Fruit fly (Drosophila melanogaster) whole organism, prepupa: ENCODE data around the gene CG12983.

ENCODE experiments used
- CG15336 ChIP-seq: fragments of 200-800 bp; sonication (Bioruptor generic); IDR thresholded peaks from 2 replicates; pipeline ENCODE4 v1.3.6; 2022; ENCODE audit warnings: missing biosample characterization, missing genetic modification characterization
- CG31627 ChIP-seq: fragments of 200-800 bp; sonication (Bioruptor generic); optimal IDR thresholded peaks from 3 replicates; lab custom pipeline; 2016; ENCODE audit warnings: missing biosample characterization, missing genetic modification characterization
- CG32006 ChIP-seq: fragments of 200-800 bp; sonication (Bioruptor generic); optimal IDR thresholded peaks from 3 replicates; lab custom pipeline; 2017; ENCODE audit warnings: missing biosample characterization, mild to moderate bottlenecking, missing genetic modification characterization
- CG34406 ChIP-seq: fragments of 200-800 bp; sonication (Bioruptor generic); optimal IDR thresholded peaks from 3 replicates; lab custom pipeline; 2016; ENCODE audit warnings: missing biosample characterization, missing genetic modification characterization
- CG3919 ChIP-seq: fragments of 200-800 bp; sonication (Bioruptor generic); optimal IDR thresholded peaks from 3 replicates; lab custom pipeline; 2016; ENCODE audit warnings: missing biosample characterization, missing genetic modification characterization
- CG4318 ChIP-seq: fragments of 200-800 bp; sonication (Bioruptor generic); optimal IDR thresholded peaks from 3 replicates; lab custom pipeline; 2017; ENCODE audit warnings: missing biosample characterization, mild to moderate bottlenecking, missing genetic modification characterization
- CG6276 ChIP-seq: fragments of 200-800 bp; sonication (Bioruptor generic); optimal IDR thresholded peaks from 2 replicates; lab custom pipeline; 2017; ENCODE audit warnings: missing biosample characterization, mild to moderate bottlenecking, missing genetic modification characterization
- CG6792 ChIP-seq: fragments of 200-800 bp; sonication (Bioruptor generic); optimal IDR thresholded peaks from 3 replicates; lab custom pipeline; 2016; ENCODE audit warnings: missing biosample characterization, missing genetic modification characterization
- CG6808 ChIP-seq: fragments of 200-800 bp; sonication (Bioruptor generic); optimal IDR thresholded peaks from 3 replicates; lab custom pipeline; 2017; ENCODE audit warnings: missing biosample characterization, missing genetic modification characterization, mild to moderate bottlenecking, moderate library complexity, missing genetic modification reagents
- CG7368 ChIP-seq: fragments of 200-800 bp; sonication (Bioruptor generic); optimal IDR thresholded peaks from 3 replicates; lab custom pipeline; 2016; ENCODE audit warnings: missing biosample characterization, missing genetic modification characterization
- CG8119 ChIP-seq: fragments of 200-800 bp; sonication (Bioruptor generic); IDR thresholded peaks from 3 replicates; pipeline ENCODE4 v1.3.6; 2022; ENCODE audit warnings: missing biosample characterization, missing genetic modification characterization
- CG8632 ChIP-seq: fragments of 200-800 bp; sonication (Bioruptor generic); optimal IDR thresholded peaks from 3 replicates; lab custom pipeline; 2016; ENCODE audit warnings: missing biosample characterization, missing genetic modification characterization
- CG9139 ChIP-seq: fragments of 200-800 bp; sonication (Bioruptor generic); optimal IDR thresholded peaks from 3 replicates; lab custom pipeline; 2017; ENCODE audit warnings: missing biosample characterization, mild to moderate bottlenecking, missing genetic modification characterization
- Eip75B ChIP-seq: fragments of 200-800 bp; sonication (Bioruptor generic); optimal IDR thresholded peaks from 3 replicates; lab custom pipeline; 2016; ENCODE audit warnings: missing biosample characterization, missing genetic modification characterization
- Eip78C ChIP-seq: fragments of 200-800 bp; sonication (Bioruptor generic); peaks from one replicate; lab custom pipeline; 2016; ENCODE audit warnings: missing biosample characterization, missing genetic modification characterization
- Ets21C ChIP-seq: fragments of 200-800 bp; sonication (Bioruptor generic); optimal IDR thresholded peaks from 3 replicates; lab custom pipeline; 2016; ENCODE audit warnings: missing biosample characterization, missing genetic modification characterization
- Gug ChIP-seq: fragments of 200-800 bp; sonication (Bioruptor generic); IDR thresholded peaks from 2 replicates; pipeline ENCODE4 v1.3.6; 2022; ENCODE audit warnings: missing biosample characterization, missing genetic modification characterization
- Hr39 ChIP-seq: fragments of 200-800 bp; sonication (Bioruptor generic); optimal IDR thresholded peaks from 2 replicates; lab custom pipeline; 2016; ENCODE audit warnings: missing biosample characterization, missing genetic modification characterization
- Hr4 ChIP-seq: fragments of 200-800 bp; sonication (Bioruptor generic); optimal IDR thresholded peaks from 3 replicates; lab custom pipeline; 2016; ENCODE audit warnings: missing biosample characterization, missing genetic modification characterization
- Lpt ChIP-seq: fragments of 200-800 bp; sonication (Bioruptor generic); optimal IDR thresholded peaks from 3 replicates; lab custom pipeline; 2016; ENCODE audit warnings: missing biosample characterization, missing genetic modification characterization
- Met ChIP-seq: fragments of 200-800 bp; sonication (Bioruptor generic); optimal IDR thresholded peaks from 3 replicates; lab custom pipeline; 2016; ENCODE audit warnings: missing biosample characterization, missing genetic modification characterization
- OdsH ChIP-seq: fragments of 200-800 bp; sonication (Bioruptor generic); optimal IDR thresholded peaks from 3 replicates; lab custom pipeline; 2016; ENCODE audit warnings: missing biosample characterization, missing genetic modification characterization
- Sox102F ChIP-seq: fragments of 200-800 bp; sonication (Bioruptor generic); optimal IDR thresholded peaks from 2 replicates; lab custom pipeline; 2016; ENCODE audit warnings: missing biosample characterization, mild to moderate bottlenecking, missing genetic modification characterization
- Sox14 ChIP-seq: fragments of 200-800 bp; sonication (Bioruptor generic); optimal IDR thresholded peaks from 3 replicates; lab custom pipeline; 2016; ENCODE audit warnings: missing biosample characterization, missing genetic modification characterization
- achi ChIP-seq: fragments of 200-800 bp; sonication (Bioruptor generic); optimal IDR thresholded peaks from 3 replicates; lab custom pipeline; 2016; ENCODE audit warnings: missing biosample characterization, missing genetic modification characterization
- cyc ChIP-seq: fragments of 200-800 bp; sonication (Bioruptor generic); optimal IDR thresholded peaks from 3 replicates; lab custom pipeline; 2016; ENCODE audit warnings: missing biosample characterization, missing genetic modification characterization
- dac ChIP-seq: fragments of 200-800 bp; sonication (Bioruptor generic); optimal IDR thresholded peaks from 2 replicates; lab custom pipeline; 2017; ENCODE audit warnings: missing biosample characterization, mild to moderate bottlenecking, missing genetic modification characterization
- dsx ChIP-seq: fragments of 200-800 bp; optimal IDR thresholded peaks from 3 replicates; lab custom pipeline; 2019; ENCODE audit warnings: missing biosample characterization, mild to moderate bottlenecking, missing genetic modification characterization, moderate library complexity; ENCODE audit not compliant: poor library complexity, severe bottlenecking
- eg ChIP-seq: fragments of 200-800 bp; sonication (Bioruptor generic); IDR thresholded peaks from 3 replicates; pipeline ENCODE4 v1.3.6; 2022; ENCODE audit warnings: missing biosample characterization, missing genetic modification characterization
- esn ChIP-seq: fragments of 200-800 bp; sonication (Bioruptor generic); optimal IDR thresholded peaks from 2 replicates; lab custom pipeline; 2016; ENCODE audit warnings: missing biosample characterization, mild to moderate bottlenecking, missing genetic modification characterization, moderate library complexity
- fd59A ChIP-seq: fragments of 200-800 bp; sonication (Bioruptor generic); optimal IDR thresholded peaks from 2 replicates; lab custom pipeline; 2017; ENCODE audit warnings: missing biosample characterization, mild to moderate bottlenecking, missing genetic modification characterization, missing genetic modification reagents
- fkh ChIP-seq: fragments of 200-800 bp; sonication (Bioruptor generic); optimal IDR thresholded peaks from 3 replicates; lab custom pipeline; 2017; ENCODE audit warnings: missing biosample characterization, mild to moderate bottlenecking, missing genetic modification characterization, moderate library complexity
- net ChIP-seq: fragments of 200-800 bp; sonication (Bioruptor generic); optimal IDR thresholded peaks from 3 replicates; lab custom pipeline; 2016; ENCODE audit warnings: missing biosample characterization, missing genetic modification characterization
- salr ChIP-seq, 2 experiments: fragments of 200-800 bp; sonication (Bioruptor generic); optimal IDR thresholded peaks; 3 replicates each; lab custom pipeline; 2016 to 2018; ENCODE audit warnings: missing biosample characterization in 2 of 2, missing genetic modification characterization in 2 of 2, mild to moderate bottlenecking in 1 of 2
- spab ChIP-seq: fragments of 200-800 bp; sonication (Bioruptor generic); optimal IDR thresholded peaks from 2 replicates; lab custom pipeline; 2017; ENCODE audit warnings: missing biosample characterization, mild to moderate bottlenecking, missing genetic modification characterization, missing genetic modification reagents
- ss ChIP-seq, 2 experiments: fragments of 200-800 bp; sonication (Bioruptor generic); optimal IDR thresholded peaks; 2 replicates in 1 of 2; 3 replicates in 1 of 2; lab custom pipeline; 2017 to 2018; ENCODE audit warnings: mild to moderate bottlenecking in 2 of 2, missing biosample characterization in 2 of 2, missing genetic modification characterization in 2 of 2, moderate library complexity in 1 of 2
- topi ChIP-seq: fragments of 200-800 bp; sonication (Bioruptor generic); optimal IDR thresholded peaks from 3 replicates; lab custom pipeline; 2016; ENCODE audit warnings: missing biosample characterization, missing genetic modification characterization
- vri ChIP-seq: fragments of 200-800 bp; sonication (Bioruptor generic); optimal IDR thresholded peaks from 3 replicates; lab custom pipeline; 2016; ENCODE audit warnings: missing biosample characterization, mild to moderate bottlenecking, missing genetic modification characterization

CG12983 gene

dm6 chr3L:20981724-20982123 is 15.2 kb upstream of the CG12983 start (continued):
- peak; percentile 16 for TF ChIP-seq spab (GFP tag; lab: Kevin White, UChicago)
- no peak for TF ChIP-seq salr (GFP tag; optimal IDR thresholded peaks at IDR 0.05; lab: Kevin White, UChicago)
- 0 out of 2 replicates have a peak, but pooled peaks have one; percentile 17 for TF ChIP-seq CG15336 (GFP tag; lab: Robert Waterston, UW)
- TF ChIP-seq Hr39, result peak; percentile 30
- TF ChIP-seq Eip75B (GFP tag; lab: Kevin White, UChicago), result peak; percentile 46
- TF ChIP-seq Met, result peak; percentile 47
- TF ChIP-seq CG6808 (GFP tag; lab: Kevin White, UChicago), result peak; percentile 3
- TF ChIP-seq CG3919 (GFP tag; lab: Kevin White, UChicago), result peak; percentile 20

- no peak for TF ChIP-seq Hr39
- TF ChIP-seq topi (GFP tag; lab: Kevin White, UChicago), result no peak
- TF ChIP-seq Gug (GFP tag; lab: Robert Waterston, UW), result no peak
- peak; percentile 9 for TF ChIP-seq CG6276 (GFP tag; lab: Kevin White, UChicago)
- 0 out of 3 replicates have a peak, but pooled peaks have one; percentile 17 for TF ChIP-seq eg (GFP tag; lab: Robert Waterston, UW)
- TF ChIP-seq dac, result no peak
- TF ChIP-seq Eip78C (GFP tag; lab: Kevin White, UChicago), result peak; percentile 30
- TF ChIP-seq CG7368 (GFP tag; lab: Kevin White, UChicago), result no peak
- peak; percentile 0 for TF ChIP-seq net (GFP tag; lab: Kevin White, UChicago)
- peak; percentile 51 for TF ChIP-seq dsx (GFP tag; lab: Kevin White, UChicago)
- TF ChIP-seq Ets21C (GFP tag; lab: Kevin White, UChicago), result no peak
- TF ChIP-seq OdsH, result no peak
- TF ChIP-seq Sox14, result no peak
- no peak for TF ChIP-seq CG9139 (GFP tag; lab: Kevin White, UChicago)
- TF ChIP-seq salr (GFP tag; optimal IDR thresholded peaks at IDR 0.05; lab: Kevin White, UChicago), result peak in 1 of 2 experiments; percentile 42
- TF ChIP-seq CG32006 (GFP tag; lab: Kevin White, UChicago), result peak; percentile 71
- peak; percentile 63 for TF ChIP-seq Hr4 (GFP tag; lab: Kevin White, UChicago)
- no peak for TF ChIP-seq fkh (GFP tag; lab: Kevin White, UChicago)
- TF ChIP-seq CG4318 (GFP tag; lab: Kevin White, UChicago), result peak; percentile 43
These were observed 13.9 kb upstream of the CG12983 start for dm6 chr3L:20980499-20980898.

- no peak for TF ChIP-seq CG6792 (GFP tag; lab: Kevin White, UChicago)
- TF ChIP-seq CG8632 (GFP tag; lab: Kevin White, UChicago), result no peak
- no peak for TF ChIP-seq dsx (GFP tag; lab: Kevin White, UChicago)
- TF ChIP-seq CG3919 (GFP tag; lab: Kevin White, UChicago), result no peak
- TF ChIP-seq achi (GFP tag; lab: Kevin White, UChicago), result no peak
- TF ChIP-seq CG32006 (GFP tag; lab: Kevin White, UChicago), result peak; percentile 26
- no peak for TF ChIP-seq Lpt
- no peak for TF ChIP-seq esn (GFP tag; lab: Kevin White, UChicago)
- TF ChIP-seq, all 60 proteins: peak for 1
These were observed 10.6 kb upstream of the CG12983 start for dm6 chr3L:20976967-20977720.

- TF ChIP-seq CG6792 (GFP tag; lab: Kevin White, UChicago), result no peak
- TF ChIP-seq CG32006 (GFP tag; lab: Kevin White, UChicago), result no peak
- no peak for TF ChIP-seq fd59A (GFP tag; lab: Kevin White, UChicago)
- no peak for TF ChIP-seq dac
- TF ChIP-seq Hr4 (GFP tag; lab: Kevin White, UChicago), result no peak
- no peak for TF ChIP-seq ss (GFP tag; optimal IDR thresholded peaks at IDR 0.05; lab: Kevin White, UChicago)
- TF ChIP-seq Sox102F (GFP tag; lab: Kevin White, UChicago), result no peak
- no peak for TF ChIP-seq cyc (GFP tag; lab: Kevin White, UChicago)
- TF ChIP-seq salr (GFP tag; optimal IDR thresholded peaks at IDR 0.05; lab: Kevin White, UChicago), result no peak
- no peak for TF ChIP-seq CG34406 (GFP tag; lab: Kevin White, UChicago)
- no peak for TF ChIP-seq Lpt
- no peak for TF ChIP-seq Sox14
- TF ChIP-seq net (GFP tag; lab: Kevin White, UChicago), result no peak
- TF ChIP-seq CG31627 (GFP tag; lab: Kevin White, UChicago), result no peak
- no peak for TF ChIP-seq fkh (GFP tag; lab: Kevin White, UChicago)
- no peak for TF ChIP-seq CG4318 (GFP tag; lab: Kevin White, UChicago)
- TF ChIP-seq CG8119, result no peak
- no peak for TF ChIP-seq achi (GFP tag; lab: Kevin White, UChicago)
- TF ChIP-seq vri (GFP tag; lab: Kevin White, UChicago), result no peak
These were observed 9.8 kb upstream of the CG12983 start for dm6 chr3L:20976383-20976782.
